Fruit fly (Drosophila melanogaster): ENCODE results near the gene CG8945.

The CG8945 gene

DNA sequence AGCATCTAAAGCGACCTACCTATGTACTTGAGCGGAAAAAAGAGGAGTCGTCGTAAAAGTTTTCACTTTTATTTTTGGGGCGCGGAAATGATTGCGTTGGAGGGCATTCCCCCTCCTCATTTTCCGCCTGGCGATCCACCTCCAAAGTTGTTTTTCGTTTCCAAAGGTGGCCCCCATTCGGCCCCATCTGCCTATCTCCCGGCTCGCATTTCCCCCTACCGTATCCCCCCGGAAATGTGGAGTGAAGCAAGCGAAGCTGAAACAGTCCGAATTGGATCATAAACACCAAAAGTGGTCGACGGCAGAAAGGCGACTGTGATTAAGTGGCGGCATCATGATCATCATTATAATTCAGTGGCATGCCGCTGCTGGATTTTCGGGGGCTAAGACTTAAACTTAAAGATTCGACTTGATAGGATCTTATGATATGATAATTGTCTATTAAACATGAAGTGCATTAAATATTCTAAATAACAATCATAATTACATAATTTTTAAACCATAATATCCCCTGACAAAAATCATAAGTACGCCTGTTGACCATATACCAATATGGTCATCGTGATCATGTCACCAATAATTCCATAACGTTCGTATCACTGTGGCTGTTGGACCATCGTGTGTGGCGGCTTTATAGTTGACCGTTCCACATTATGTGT is 36.2 kb upstream of the CG8945 start (continued):
- no peak for TF ChIP-seq da (GFP tag; optimal IDR thresholded peaks at IDR 0.05)
- peak; percentile 35 for TF ChIP-seq Ets97D (GFP tag; optimal IDR thresholded peaks at IDR 0.05)
- TF ChIP-seq Xrp1 (GFP tag; IDR thresholded peaks at IDR 0.05): peak; percentile 79
- peak; percentile 35 for TF ChIP-seq CG18011 (GFP tag; optimal IDR thresholded peaks at IDR 0.05)
- TF ChIP-seq Hmr (GFP tag; optimal IDR thresholded peaks at IDR 0.05): peak; percentile 78
- no peak for TF ChIP-seq hb (GFP tag; IDR thresholded peaks at IDR 0.05; ENCODE audit: partially characterized antibody)
- TF ChIP-seq Hr3 (GFP tag; optimal IDR thresholded peaks at IDR 0.05): peak; percentile 76
- no peak for TF ChIP-seq CG12744 (GFP tag; optimal IDR thresholded peaks at IDR 0.05)
- TF ChIP-seq HmgD (GFP tag; optimal IDR thresholded peaks at IDR 0.05): no peak
- TF ChIP-seq Hr39 (optimal IDR thresholded peaks at IDR 0.05): no peak
- peak; percentile 69 for TF ChIP-seq CG10147 (GFP tag; optimal IDR thresholded peaks at IDR 0.05)
- no peak for TF ChIP-seq mld (GFP tag; IDR thresholded peaks at IDR 0.05; ENCODE audit: partially characterized antibody)
- peak; percentile 37 for TF ChIP-seq CG2202 (tag; optimal IDR thresholded peaks at IDR 0.05)
- peak; percentile 48 for TF ChIP-seq zen (tag; optimal IDR thresholded peaks at IDR 0.05)
- TF ChIP-seq cg (GFP tag; optimal IDR thresholded peaks at IDR 0.05): no peak
- TF ChIP-seq hth (optimal IDR thresholded peaks at IDR 0.05): no peak
- TF ChIP-seq CG12391 (tag; optimal IDR thresholded peaks at IDR 0.05): peak; percentile 78
- TF ChIP-seq ssp (GFP tag; IDR thresholded peaks at IDR 0.05): 0 out of 2 replicates have a peak, but pooled peaks have one; percentile 38
- peak; percentile 9 for TF ChIP-seq Atf3 (GFP tag; optimal IDR thresholded peaks at IDR 0.05)
- TF ChIP-seq al (GFP tag; IDR thresholded peaks at IDR 0.05): peak; percentile 72
- TF ChIP-seq bcd (GFP tag; optimal IDR thresholded peaks at IDR 0.05): peak; percentile 64
- no peak for TF ChIP-seq Poxn (GFP tag; IDR thresholded peaks at IDR 0.05)
- peak in 1 of 2 experiments; percentile 36 for TF ChIP-seq Hr78 (GFP tag; optimal IDR thresholded peaks at IDR 0.05)
- TF ChIP-seq Dek (tag; optimal IDR thresholded peaks at IDR 0.05): peak; percentile 74
- TF ChIP-seq tio (GFP tag; optimal IDR thresholded peaks at IDR 0.05): peak; percentile 15
- TF ChIP-seq CG10654 (GFP tag; optimal IDR thresholded peaks at IDR 0.05): peak; percentile 27
- TF ChIP-seq CG15696 (tag; optimal IDR thresholded peaks at IDR 0.05): no peak
- no peak for TF ChIP-seq sna (GFP tag; IDR thresholded peaks at IDR 0.05; ENCODE audit: partially characterized antibody)
- TF ChIP-seq Usf (GFP tag; optimal IDR thresholded peaks at IDR 0.05): no peak
- TF ChIP-seq ash1 (GFP tag; optimal IDR thresholded peaks at IDR 0.05): no peak
- TF ChIP-seq CG4730 (GFP tag; IDR thresholded peaks at IDR 0.05): 0 out of 2 replicates have a peak, but pooled peaks have one; percentile 38
- TF ChIP-seq stwl (tag; optimal IDR thresholded peaks at IDR 0.05): no peak
- TF ChIP-seq MBD-R2 (GFP tag; IDR thresholded peaks at IDR 0.05): peak; percentile 41; the same call in 1 of the 2 replicates
- TF ChIP-seq dan (GFP tag; IDR thresholded peaks at IDR 0.05): no peak
- TF ChIP-seq sim (GFP tag; IDR thresholded peaks at IDR 0.05): no peak
- peak; percentile 77 for TF ChIP-seq CG32532 (GFP tag; IDR thresholded peaks at IDR 0.05)
- peak; percentile 34 for TF ChIP-seq slp2 (GFP tag; optimal IDR thresholded peaks at IDR 0.05)
- TF ChIP-seq Nf-YB (GFP tag; optimal IDR thresholded peaks at IDR 0.05): peak; percentile 48
- no peak for TF ChIP-seq gce (GFP tag; IDR thresholded peaks at IDR 0.05)
- no peak for TF ChIP-seq MESR4 (GFP tag; optimal IDR thresholded peaks at IDR 0.05)
- peak; percentile 44 for TF ChIP-seq CG1233 (GFP tag; optimal IDR thresholded peaks at IDR 0.05)
- peak; percentile 11 for TF ChIP-seq CG7928 (GFP tag; optimal IDR thresholded peaks at IDR 0.05)
- peak; percentile 37; the same call in 1 of the 2 replicates for TF ChIP-seq CG14667 (GFP tag; IDR thresholded peaks at IDR 0.05)
- peak; percentile 72 for TF ChIP-seq CG4424 (GFP tag; optimal IDR thresholded peaks at IDR 0.05)
- TF ChIP-seq E2f1 (GFP tag; IDR thresholded peaks at IDR 0.05): peak; percentile 74
- peak; percentile 33 for TF ChIP-seq Chrac-16 (GFP tag; optimal IDR thresholded peaks at IDR 0.05)
- TF ChIP-seq CG15479 (GFP tag; optimal IDR thresholded peaks at IDR 0.05): no peak
- peak; percentile 56 for TF ChIP-seq wdn (GFP tag; IDR thresholded peaks at IDR 0.05)
- TF ChIP-seq lilli (GFP tag; optimal IDR thresholded peaks at IDR 0.05): peak; percentile 73
- no peak for TF ChIP-seq CG8359 (GFP tag; optimal IDR thresholded peaks at IDR 0.05; ENCODE audit: borderline replicate concordance)
